Worm (Caenorhabditis elegans): ENCODE results near the gene C09G1.4.
A peak's percentile ranks its signal among the peaks of the same experiment; 100 is the strongest.

The C09G1.4 gene

ce11 chrX:15939759-15940334, 66.6 kb downstream of the C09G1.4 start (continued):
- TF ChIP-seq hmg-1.1 (GFP tag; IDR thresholded peaks at IDR 0.05), result no peak
- no peak for TF ChIP-seq fkh-10 (GFP tag; optimal IDR thresholded peaks at IDR 0.05)
- no peak for TF ChIP-seq nhr-10 (tag; optimal IDR thresholded peaks at IDR 0.05)
- peak; percentile 59 for TF ChIP-seq pqm-1 (tag; optimal IDR thresholded peaks at IDR 0.05)
- TF ChIP-seq nhr-25 (tag; optimal IDR thresholded peaks at IDR 0.05; ENCODE audit: borderline replicate concordance, insufficient read depth), result no peak
- TF ChIP-seq ceh-32 (tag; optimal IDR thresholded peaks at IDR 0.05; ENCODE audit: poor library complexity), result no peak
- TF ChIP-seq F44E2.7 (GFP tag; IDR thresholded peaks at IDR 0.05), result no peak
- TF ChIP-seq cey-2 (tag; optimal IDR thresholded peaks at IDR 0.05; ENCODE audit: borderline replicate concordance, insufficient read depth), result no peak
- TF ChIP-seq lin-38 (GFP tag; IDR thresholded peaks at IDR 0.05), result no peak
- TF ChIP-seq nhr-11 (tag; optimal IDR thresholded peaks at IDR 0.05), result no peak
- no peak for TF ChIP-seq jun-1 (tag; optimal IDR thresholded peaks at IDR 0.05)
- no peak for TF ChIP-seq ceh-44 (GFP tag; IDR thresholded peaks at IDR 0.05)
- peak; percentile 45 for TF ChIP-seq nhr-48 (tag; optimal IDR thresholded peaks at IDR 0.05)
- TF ChIP-seq nhr-237 (tag; optimal IDR thresholded peaks at IDR 0.05), result no peak
- TF ChIP-seq Y5F2A.4 (GFP tag; optimal IDR thresholded peaks at IDR 0.05), result no peak
- no peak for TF ChIP-seq lin-1 (GFP tag; IDR thresholded peaks at IDR 0.05)
- no peak for TF ChIP-seq zag-1 (tag; optimal IDR thresholded peaks at IDR 0.05)
- peak in 1 of 2 experiments; percentile 99 for TF ChIP-seq unc-62 (GFP tag; optimal IDR thresholded peaks at IDR 0.05 in 1 of 2)
- no peak for TF ChIP-seq unc-62 (tag; optimal IDR thresholded peaks at IDR 0.05)
- no peak for TF ChIP-seq madf-9 (GFP tag; conservative IDR thresholded peaks at IDR 0.05)
- TF ChIP-seq spr-1 (tag; optimal IDR thresholded peaks at IDR 0.05), result no peak
- TF ChIP-seq nhr-6 (tag; optimal IDR thresholded peaks at IDR 0.05), result no peak
- TF ChIP-seq nhr-42 (GFP tag; IDR thresholded peaks at IDR 0.05), result no peak
- no peak for TF ChIP-seq Y105C5A.15 (GFP tag; IDR thresholded peaks at IDR 0.05)
- TF ChIP-seq mdl-1 (tag; optimal IDR thresholded peaks at IDR 0.05), result peak in 1 of 2 experiments; percentile 33
- peak in 1 of 2 experiments; percentile 38 for TF ChIP-seq hif-1 (tag; optimal IDR thresholded peaks at IDR 0.05)
- TF ChIP-seq ztf-7 (tag; optimal IDR thresholded peaks at IDR 0.05), result no peak
- TF ChIP-seq nhr-77 (tag; optimal IDR thresholded peaks at IDR 0.05), result peak; percentile 12
- TF ChIP-seq ceh-20 (GFP tag; IDR thresholded peaks at IDR 0.05), result 0 out of 2 replicates have a peak, but pooled peaks have one; percentile 46
- no peak for TF ChIP-seq ztf-11 (tag; optimal IDR thresholded peaks at IDR 0.05)
- no peak for TF ChIP-seq ces-1 (GFP tag; optimal IDR thresholded peaks at IDR 0.05)
- TF ChIP-seq aha-1 (tag), result no peak
- TF ChIP-seq unc-130 (GFP tag; optimal IDR thresholded peaks at IDR 0.05), result no peak
- no peak for TF ChIP-seq daf-12 (tag; optimal IDR thresholded peaks at IDR 0.05)
- TF ChIP-seq attf-4 (tag; optimal IDR thresholded peaks at IDR 0.05), result no peak
- TF ChIP-seq zip-2 (tag; optimal IDR thresholded peaks at IDR 0.05), result no peak
- no peak for TF ChIP-seq mes-2 (tag; optimal IDR thresholded peaks at IDR 0.05; ENCODE audit: poor library complexity, severe bottlenecking)
- no peak for TF ChIP-seq ceh-82 (tag; optimal IDR thresholded peaks at IDR 0.05)
- no peak for TF ChIP-seq arid-1 (GFP tag; conservative IDR thresholded peaks at IDR 0.05)
- no peak for TF ChIP-seq gei-8 (GFP tag; optimal IDR thresholded peaks at IDR 0.05)
- TF ChIP-seq lim-7 (GFP tag; IDR thresholded peaks at IDR 0.05), result no peak
- TF ChIP-seq lin-13 (GFP tag; optimal IDR thresholded peaks at IDR 0.05), result no peak
- no peak for TF ChIP-seq D1046.2 (GFP tag; IDR thresholded peaks at IDR 0.05)
- no peak for TF ChIP-seq T20F7.1 (GFP tag; optimal IDR thresholded peaks at IDR 0.05)
- no peak for TF ChIP-seq lir-3 (tag; optimal IDR thresholded peaks at IDR 0.05)
- TF ChIP-seq F26F4.8 (GFP tag; conservative IDR thresholded peaks at IDR 0.05), result no peak
- TF ChIP-seq unc-39 (tag; optimal IDR thresholded peaks at IDR 0.05), result no peak
- TF ChIP-seq R02D3.7 (tag; optimal IDR thresholded peaks at IDR 0.05), result no peak
- no peak for TF ChIP-seq ceh-28 (tag; optimal IDR thresholded peaks at IDR 0.05)
- TF ChIP-seq T26A8.4 (GFP tag; IDR thresholded peaks at IDR 0.05), result no peak
- TF ChIP-seq mxl-3 (GFP tag; optimal IDR thresholded peaks at IDR 0.05), result no peak
- no peak for TF ChIP-seq sdz-12 (GFP tag; optimal IDR thresholded peaks at IDR 0.05)

Data from whole organism, L4 larva.